Worm (Caenorhabditis elegans): ENCODE results near the gene odd-2.

- no peak for TF ChIP-seq egl-27 (tag; optimal IDR thresholded peaks at IDR 0.05)
- no peak for TF ChIP-seq aly-2 (tag; optimal IDR thresholded peaks at IDR 0.05)
- TF ChIP-seq unc-39 (tag; optimal IDR thresholded peaks at IDR 0.05): no peak
- TF ChIP-seq elt-1 (tag; optimal IDR thresholded peaks at IDR 0.05): no peak
- TF ChIP-seq elt-3 (tag; optimal IDR thresholded peaks at IDR 0.05): no peak
- no peak for TF ChIP-seq nhr-237 (tag; optimal IDR thresholded peaks at IDR 0.05)
- no peak for TF ChIP-seq ama-1 (optimal IDR thresholded peaks at IDR 0.05)
Observed at ce11 chrX:6162037-6162436, 1.7 kb upstream of the odd-2 start.

Measured in whole organism, L3 larva.